Fruit fly (Drosophila melanogaster): ENCODE measurements around the gene CG5854.

CG5854 gene

dm6 chr3R:23890886-23891285 lies 42.8 kb upstream of the CG5854 start, which contains the start of gene TfIIA-S (continued):
- peak; percentile 88 for TF ChIP-seq trem (tag; optimal IDR thresholded peaks at IDR 0.05)
- peak; percentile 49 for TF ChIP-seq Fer2 (tag; optimal IDR thresholded peaks at IDR 0.05)
- no peak for TF ChIP-seq zf30C (GFP tag; optimal IDR thresholded peaks at IDR 0.05)
- no peak for TF ChIP-seq stc (GFP tag; IDR thresholded peaks at IDR 0.05)
- TF ChIP-seq H15 (GFP tag; IDR thresholded peaks at IDR 0.05): no peak
- no peak for TF ChIP-seq tgo (GFP tag; IDR thresholded peaks at IDR 0.05)
- no peak for TF ChIP-seq pros (GFP tag; optimal IDR thresholded peaks at IDR 0.05)
- peak; percentile 42 for TF ChIP-seq Asciz (GFP tag; optimal IDR thresholded peaks at IDR 0.05)
- TF ChIP-seq CG34376 (GFP tag; optimal IDR thresholded peaks at IDR 0.05): peak; percentile 60
- peak; percentile 69 for TF ChIP-seq BEAF-32 (GFP tag; optimal IDR thresholded peaks at IDR 0.05)
- TF ChIP-seq ato (GFP tag; IDR thresholded peaks at IDR 0.05; ENCODE audit: partially characterized antibody): no peak
- peak; percentile 80 for TF ChIP-seq Mad (GFP tag; optimal IDR thresholded peaks at IDR 0.05)
- TF ChIP-seq Hmr (GFP tag; optimal IDR thresholded peaks at IDR 0.05): peak; percentile 91
- no peak for TF ChIP-seq CG9932 (GFP tag; IDR thresholded peaks at IDR 0.05)
- TF ChIP-seq Awh (GFP tag; IDR thresholded peaks at IDR 0.05): no peak
- peak; percentile 77 for TF ChIP-seq Sry-δ (GFP tag; optimal IDR thresholded peaks at IDR 0.05)
- peak; percentile 86 for TF ChIP-seq her (GFP tag; optimal IDR thresholded peaks at IDR 0.05)
- TF ChIP-seq Dp (GFP tag; optimal IDR thresholded peaks at IDR 0.05): peak; percentile 85
- TF ChIP-seq CG13296 (GFP tag; optimal IDR thresholded peaks at IDR 0.05): no peak
- TF ChIP-seq h (optimal IDR thresholded peaks at IDR 0.05): no peak
- TF ChIP-seq vfl (GFP tag; optimal IDR thresholded peaks at IDR 0.05): peak; percentile 88
- peak; percentile 34 for TF ChIP-seq Elba2 (GFP tag; optimal IDR thresholded peaks at IDR 0.05)
- no peak for TF ChIP-seq CG31441 (GFP tag; IDR thresholded peaks at IDR 0.05)
- TF ChIP-seq mirr (GFP tag; optimal IDR thresholded peaks at IDR 0.05): peak; percentile 75
- peak; percentile 76 for TF ChIP-seq MTF-1 (GFP tag; optimal IDR thresholded peaks at IDR 0.05; ENCODE audit: borderline replicate concordance)
- TF ChIP-seq CG10543 (GFP tag; optimal IDR thresholded peaks at IDR 0.05): peak; percentile 84
- peak; percentile 60 for TF ChIP-seq CG6683 (GFP tag; optimal IDR thresholded peaks at IDR 0.05)
- peak; percentile 69 for TF ChIP-seq Hr3 (GFP tag; optimal IDR thresholded peaks at IDR 0.05)
- TF ChIP-seq btn (GFP tag; optimal IDR thresholded peaks at IDR 0.05): peak; percentile 39
- TF ChIP-seq Lim3 (GFP tag; IDR thresholded peaks at IDR 0.05): no peak
- peak; percentile 85 for TF ChIP-seq bcd (GFP tag; optimal IDR thresholded peaks at IDR 0.05)
- TF ChIP-seq HLH4C (GFP tag; IDR thresholded peaks at IDR 0.05; ENCODE audit: partially characterized antibody): no peak
- TF ChIP-seq CG11696 (GFP tag; IDR thresholded peaks at IDR 0.05): no peak
- TF ChIP-seq luna (GFP tag; optimal IDR thresholded peaks at IDR 0.05): peak; percentile 71
- TF ChIP-seq hbn (GFP tag; IDR thresholded peaks at IDR 0.05; ENCODE audit: partially characterized antibody): no peak
- TF ChIP-seq dysf (GFP tag; IDR thresholded peaks at IDR 0.05): no peak
- TF ChIP-seq CG11723 (GFP tag; optimal IDR thresholded peaks at IDR 0.05): peak; percentile 52
- TF ChIP-seq CG12236 (GFP tag; optimal IDR thresholded peaks at IDR 0.05): peak; percentile 66
- TF ChIP-seq aop (GFP tag; IDR thresholded peaks at IDR 0.05): no peak
- TF ChIP-seq CG7786 (GFP tag; optimal IDR thresholded peaks at IDR 0.05): peak; percentile 86
- no peak for TF ChIP-seq CG1832 (GFP tag; optimal IDR thresholded peaks at IDR 0.05)
- TF ChIP-seq Stat92E (GFP tag; optimal IDR thresholded peaks at IDR 0.05): no peak
- peak; percentile 56 for TF ChIP-seq dm (GFP tag; optimal IDR thresholded peaks at IDR 0.05)
- no peak for TF ChIP-seq D (optimal IDR thresholded peaks at IDR 0.05)
- peak; percentile 40 for TF ChIP-seq D (GFP tag; optimal IDR thresholded peaks at IDR 0.05)
- TF ChIP-seq C15 (GFP tag; IDR thresholded peaks at IDR 0.05): no peak
- no peak for TF ChIP-seq Ada2b (GFP tag; IDR thresholded peaks at IDR 0.05)
- TF ChIP-seq unpg (GFP tag; optimal IDR thresholded peaks at IDR 0.05): no peak
- no peak for TF ChIP-seq gce (GFP tag; IDR thresholded peaks at IDR 0.05)
- TF ChIP-seq hkb (optimal IDR thresholded peaks at IDR 0.05): peak; percentile 55
- TF ChIP-seq hkb (GFP tag; IDR thresholded peaks at IDR 0.05): no peak
- TF ChIP-seq knrl (GFP tag; IDR thresholded peaks at IDR 0.05; ENCODE audit: partially characterized antibody): no peak
